Worm (Caenorhabditis elegans) whole organism, young adult: ENCODE measurements around the gene C06A12.3.

Experiments
- D2030.7 ChIP-seq: fragments of 200-800 bp; sonication (Bioruptor generic); IDR thresholded peaks from 2 replicates; pipeline ENCODE4 v1.3.6; 2022; ENCODE audit warnings: missing genetic modification reagents, missing genetic modification characterization, missing compliant biosample characterization
- F10E7.11 ChIP-seq: sonication (generic microtip); optimal IDR thresholded peaks from 2 replicates; lab custom pipeline; 2017; ENCODE audit warnings: mild to moderate bottlenecking, missing genetic modification characterization, moderate library complexity, missing compliant biosample characterization
- T26A5.8 ChIP-seq: sonication (generic microtip); optimal IDR thresholded peaks from 2 replicates; lab custom pipeline; 2016; ENCODE audit warnings: missing genetic modification characterization, missing compliant biosample characterization
- Y56A3A.18 ChIP-seq: fragments of 200-800 bp; sonication (Bioruptor generic); IDR thresholded peaks from 2 replicates; pipeline ENCODE4 v1.3.6; 2022; ENCODE audit warnings: missing genetic modification reagents, missing genetic modification characterization, missing compliant biosample characterization
- Y67H2A.10 ChIP-seq: fragments of 200-800 bp; sonication (Bioruptor generic); conservative IDR thresholded peaks from 2 replicates; pipeline ENCODE4 v1.3.6; 2022; ENCODE audit warnings: missing genetic modification reagents, missing genetic modification characterization, missing compliant biosample characterization
- Y79H2A.3 ChIP-seq: fragments of 200-800 bp; sonication (Bioruptor generic); conservative IDR thresholded peaks from 2 replicates; pipeline ENCODE4 v1.3.6; 2022; ENCODE audit warnings: missing genetic modification reagents, missing genetic modification characterization, missing compliant biosample characterization
- Y95B8A.8 ChIP-seq: fragments of 200-800 bp; sonication (Bioruptor generic); IDR thresholded peaks from 2 replicates; pipeline ENCODE4 v1.3.6; 2022; ENCODE audit warnings: missing genetic modification reagents, missing genetic modification characterization, missing compliant biosample characterization
- ZK185.1 ChIP-seq: sonication (generic microtip); optimal IDR thresholded peaks from 2 replicates; lab custom pipeline; 2016; ENCODE audit warnings: mild to moderate bottlenecking, missing genetic modification characterization, missing compliant biosample characterization; ENCODE audit not compliant: poor library complexity, severe bottlenecking
- ama-1 ChIP-seq, 3 experiments: fragments of 150-350 bp in 1 of 3; sonication (generic microtip) in 2 of 3; optimal IDR thresholded peaks; 2 replicates each; lab custom pipeline; 2014 to 2018; ENCODE audit warnings: missing biosample characterization in 2 of 3, missing genetic modification characterization in 2 of 3, missing genetic modification reagents in 2 of 3
- atf-7 ChIP-seq: sonication (generic microtip); optimal IDR thresholded peaks from 2 replicates; lab custom pipeline; 2017; ENCODE audit warnings: mild to moderate bottlenecking, missing genetic modification characterization, missing compliant biosample characterization
- attf-5 ChIP-seq: fragments of 200-800 bp; sonication (Bioruptor generic); optimal IDR thresholded peaks from 2 replicates; lab custom pipeline; 2018; ENCODE audit warnings: mild to moderate bottlenecking, missing genetic modification characterization, missing compliant biosample characterization
- bed-2 ChIP-seq: fragments of 200-800 bp; sonication (Bioruptor generic); IDR thresholded peaks from 2 replicates; pipeline ENCODE4 v1.3.6; 2022; ENCODE audit warnings: missing genetic modification reagents, missing genetic modification characterization, missing compliant biosample characterization
- ceh-91 ChIP-seq: fragments of 200-800 bp; sonication (Bioruptor generic); IDR thresholded peaks from 2 replicates; pipeline ENCODE4 v1.3.6; 2022; ENCODE audit warnings: missing genetic modification reagents, missing genetic modification characterization, missing compliant biosample characterization
- die-1 ChIP-seq: sonication (generic microtip); optimal IDR thresholded peaks from 2 replicates; lab custom pipeline; 2016; ENCODE audit warnings: missing genotype, mild to moderate bottlenecking, missing genetic modification characterization, missing compliant biosample characterization
- dox-1 ChIP-seq: fragments of 200-800 bp; sonication (Bioruptor generic); IDR thresholded peaks from 2 replicates; pipeline ENCODE4 v1.3.6; 2022; ENCODE audit warnings: missing genetic modification reagents, missing genetic modification characterization, missing compliant biosample characterization
- efl-1 ChIP-seq: fragments of 150-350 bp; optimal IDR thresholded peaks from 2 replicates; lab custom pipeline; 2014; ENCODE audit warnings: missing biosample characterization, missing genetic modification reagents, missing genetic modification characterization
- ets-4 ChIP-seq: fragments of 200-800 bp; sonication (Bioruptor generic); optimal IDR thresholded peaks from 2 replicates; lab custom pipeline; 2018; ENCODE audit warnings: mild to moderate bottlenecking, missing genetic modification characterization, missing compliant biosample characterization
- fkh-3 ChIP-seq: sonication (generic microtip); optimal IDR thresholded peaks from 2 replicates; lab custom pipeline; 2016; ENCODE audit warnings: mild to moderate bottlenecking, missing genetic modification characterization, missing compliant biosample characterization
- hlh-26 ChIP-seq: fragments of 200-800 bp; sonication (Bioruptor generic); conservative IDR thresholded peaks from 2 replicates; pipeline ENCODE4 v1.3.6; 2022; ENCODE audit warnings: missing genetic modification reagents, missing genetic modification characterization, missing compliant biosample characterization
- hmg-1.2 ChIP-seq: fragments of 200-800 bp; sonication (Bioruptor generic); IDR thresholded peaks from 2 replicates; pipeline ENCODE4 v1.3.6; 2022; ENCODE audit warnings: missing genetic modification reagents, missing genetic modification characterization, missing compliant biosample characterization
- hmg-20 ChIP-seq: fragments of 200-800 bp; sonication (Bioruptor generic); IDR thresholded peaks from 2 replicates; pipeline ENCODE4 v1.3.6; 2022; ENCODE audit warnings: missing genetic modification reagents, missing genetic modification characterization, missing compliant biosample characterization
- hsf-1 ChIP-seq: fragments of 200-800 bp; sonication (Bioruptor generic); IDR thresholded peaks from 2 replicates; pipeline ENCODE4 v1.3.6; 2022; ENCODE audit warnings: missing genetic modification reagents, missing genetic modification characterization, missing compliant biosample characterization
- lag-1 ChIP-seq: fragments of 200-800 bp; sonication (Bioruptor generic); IDR thresholded peaks from 2 replicates; pipeline ENCODE4 v1.3.6; 2022; ENCODE audit warnings: missing genetic modification reagents, missing genetic modification characterization, missing compliant biosample characterization
- let-607 ChIP-seq, 2 experiments: fragments of 200-800 bp in 1 of 2; sonication (Bioruptor generic) in 1 of 2; sonication (generic microtip) in 1 of 2; optimal IDR thresholded peaks; 2 replicates each; lab custom pipeline; 2016 to 2018; ENCODE audit warnings: mild to moderate bottlenecking in 2 of 2, missing compliant biosample characterization in 2 of 2, missing genetic modification characterization in 2 of 2, moderate library complexity in 2 of 2, missing genotype in 1 of 2
- lin-26 ChIP-seq: fragments of 200-800 bp; sonication (Bioruptor generic); IDR thresholded peaks from 2 replicates; pipeline ENCODE4 v1.3.6; 2022; ENCODE audit warnings: missing genetic modification reagents, missing genetic modification characterization, missing compliant biosample characterization
- lir-1 ChIP-seq: fragments of 200-800 bp; sonication (Bioruptor generic); conservative IDR thresholded peaks from 2 replicates; pipeline ENCODE4 v1.3.6; 2022; ENCODE audit warnings: missing genetic modification reagents, missing genetic modification characterization, missing compliant biosample characterization
- lsl-1 ChIP-seq: fragments of 200-800 bp; sonication (Bioruptor generic); optimal IDR thresholded peaks from 2 replicates; lab custom pipeline; 2018; ENCODE audit warnings: mild to moderate bottlenecking, missing genetic modification characterization, moderate library complexity, missing compliant biosample characterization
- lsy-27 ChIP-seq: sonication (generic microtip); optimal IDR thresholded peaks from 2 replicates; lab custom pipeline; 2017; ENCODE audit warnings: missing genetic modification characterization, mild to moderate bottlenecking, missing compliant biosample characterization, antibody characterized with exemption, missing genotype, borderline replicate concordance; ENCODE audit not compliant: insufficient read depth
- madf-3 ChIP-seq: fragments of 200-800 bp; sonication (Bioruptor generic); IDR thresholded peaks from 2 replicates; pipeline ENCODE4 v1.3.6; 2022; ENCODE audit warnings: missing genetic modification reagents, missing genetic modification characterization, missing compliant biosample characterization
- madf-8 ChIP-seq: fragments of 200-800 bp; sonication (Bioruptor generic); conservative IDR thresholded peaks from 2 replicates; pipeline ENCODE4 v1.3.6; 2022; ENCODE audit warnings: missing genetic modification reagents, missing genetic modification characterization, missing compliant biosample characterization
- nfya-2 ChIP-seq: fragments of 200-800 bp; sonication (Bioruptor generic); IDR thresholded peaks from 2 replicates; pipeline ENCODE4 v1.3.6; 2022; ENCODE audit warnings: missing genetic modification reagents, missing genetic modification characterization, missing compliant biosample characterization
- nhr-27 ChIP-seq: fragments of 200-800 bp; sonication (Bioruptor generic); optimal IDR thresholded peaks from 2 replicates; lab custom pipeline; 2018; ENCODE audit warnings: mild to moderate bottlenecking, missing genetic modification characterization, moderate library complexity, missing compliant biosample characterization
- nhr-80 ChIP-seq: sonication (generic microtip); optimal IDR thresholded peaks from 2 replicates; lab custom pipeline; 2016; ENCODE audit warnings: missing genetic modification characterization, missing compliant biosample characterization
- pbrm-1 ChIP-seq: fragments of 200-800 bp; sonication (Bioruptor generic); IDR thresholded peaks from 2 replicates; pipeline ENCODE4 v1.3.6; 2022; ENCODE audit warnings: missing genetic modification reagents, missing genetic modification characterization, missing compliant biosample characterization
- pha-4 ChIP-seq: fragments of 150-350 bp; sonication (generic microtip); optimal IDR thresholded peaks from 2 replicates; lab custom pipeline; 2014; ENCODE audit warnings: missing biosample characterization, missing genetic modification reagents, missing genetic modification characterization
- rec-8 ChIP-seq, 2 experiments: sonication (generic microtip); optimal IDR thresholded peaks; 2 replicates each; lab custom pipeline; 2016; ENCODE audit warnings: mild to moderate bottlenecking in 2 of 2, missing genetic modification characterization in 2 of 2, missing genetic modification reagents in 2 of 2, missing genotype in 2 of 2, missing biosample characterization in 1 of 2, missing compliant biosample characterization in 1 of 2, moderate library complexity in 1 of 2
- repo-1 ChIP-seq: sonication (generic microtip); optimal IDR thresholded peaks from 2 replicates; lab custom pipeline; 2017; ENCODE audit warnings: mild to moderate bottlenecking, missing genetic modification characterization, missing compliant biosample characterization
- snpc-1.1 ChIP-seq: sonication (generic microtip); optimal IDR thresholded peaks from 2 replicates; lab custom pipeline; 2017; ENCODE audit warnings: missing genetic modification characterization, mild to moderate bottlenecking, missing compliant biosample characterization, antibody characterized with exemption, moderate library complexity, missing genotype, missing genetic modification reagents; ENCODE audit not compliant: insufficient read depth
- sptf-2 ChIP-seq: fragments of 200-800 bp; sonication (Bioruptor generic); optimal IDR thresholded peaks from 2 replicates; lab custom pipeline; 2018; ENCODE audit warnings: mild to moderate bottlenecking, missing genetic modification characterization, missing compliant biosample characterization
- tbx-9 ChIP-seq: sonication (generic microtip); optimal IDR thresholded peaks from 2 replicates; lab custom pipeline; 2016; ENCODE audit warnings: borderline replicate concordance, missing genetic modification characterization, inconsistent platforms, missing compliant biosample characterization
- unc-130 ChIP-seq: sonication (generic microtip); optimal IDR thresholded peaks from 2 replicates; lab custom pipeline; 2016; ENCODE audit warnings: missing genetic modification reagents, missing genetic modification characterization, missing compliant biosample characterization
- zfh-2 ChIP-seq: fragments of 200-800 bp; sonication (Bioruptor generic); conservative IDR thresholded peaks from 2 replicates; pipeline ENCODE4 v1.3.6; 2022; ENCODE audit warnings: missing genetic modification reagents, missing genetic modification characterization, missing compliant biosample characterization
- ztf-18 ChIP-seq: sonication (generic microtip); optimal IDR thresholded peaks from 2 replicates; lab custom pipeline; 2016; ENCODE audit warnings: missing genotype, mild to moderate bottlenecking, missing genetic modification characterization, missing compliant biosample characterization
- ztf-26 ChIP-seq: sonication (generic microtip); optimal IDR thresholded peaks from 2 replicates; lab custom pipeline; 2017; ENCODE audit warnings: missing genetic modification characterization, missing compliant biosample characterization
- ztf-3 ChIP-seq: fragments of 200-800 bp; sonication (Bioruptor generic); optimal IDR thresholded peaks from 2 replicates; lab custom pipeline; 2018; ENCODE audit warnings: mild to moderate bottlenecking, missing genetic modification characterization, missing compliant biosample characterization
- ztf-6 ChIP-seq: fragments of 200-800 bp; sonication (Bioruptor generic); IDR thresholded peaks from 2 replicates; pipeline ENCODE4 v1.3.6; 2022; ENCODE audit warnings: missing genetic modification reagents, missing genetic modification characterization, missing compliant biosample characterization

C06A12.3 gene

ce11 chrIV:17461222-17461707, 33.7 kb downstream of the C06A12.3 start, which contains the start of gene rif-1.1 (continued):
- TF ChIP-seq tbx-9 (tag; lab: Kevin White, UChicago) = no peak
- TF ChIP-seq hmg-20 (GFP tag; lab: Robert Waterston, UW) = no peak
- TF ChIP-seq snpc-1.1 (tag; lab: Kevin White, UChicago) = no peak
- no peak for TF ChIP-seq ama-1 (optimal IDR thresholded peaks at IDR 0.05; lab: Kevin White, UChicago)
- no peak for TF ChIP-seq ama-1 (GFP tag; optimal IDR thresholded peaks at IDR 0.05; lab: Kevin White, UChicago)
- TF ChIP-seq let-607 (tag; optimal IDR thresholded peaks at IDR 0.05; lab: Kevin White, UChicago) = no peak
- TF ChIP-seq dox-1 (GFP tag; lab: Robert Waterston, UW) = peak; percentile 84
- TF ChIP-seq ztf-26 (tag; lab: Kevin White, UChicago) = no peak
- TF ChIP-seq Y79H2A.3 (GFP tag; lab: Robert Waterston, UW) = no peak
- TF ChIP-seq repo-1 (tag; lab: Kevin White, UChicago) = no peak
- TF ChIP-seq zfh-2 (GFP tag; lab: Robert Waterston, UW) = no peak
- no peak for TF ChIP-seq fkh-3 (tag; lab: Kevin White, UChicago)
- TF ChIP-seq efl-1 (GFP tag; lab: Kevin White, UChicago) = peak; percentile 96
- TF ChIP-seq pha-4 (tag; lab: Kevin White, UChicago) = no peak
- TF ChIP-seq lir-1 (GFP tag; lab: Robert Waterston, UW) = 0 out of 2 replicates have a peak, but pooled peaks have one; percentile 13
- peak; percentile 8 for TF ChIP-seq ZK185.1
- no peak for TF ChIP-seq lin-26 (GFP tag; lab: Robert Waterston, UW)
- TF ChIP-seq Y56A3A.18 (GFP tag; lab: Robert Waterston, UW) = no peak
- no peak for TF ChIP-seq sptf-2 (GFP tag; lab: Kevin White, UChicago)
- TF ChIP-seq F10E7.11 (tag; lab: Kevin White, UChicago) = no peak
- TF ChIP-seq nfya-2 = no peak
- no peak for TF ChIP-seq ztf-6 (GFP tag; lab: Robert Waterston, UW)
- no peak for TF ChIP-seq ets-4
- TF ChIP-seq madf-8 = peak; percentile 86
- peak; percentile 84 for TF ChIP-seq ceh-91 (GFP tag; lab: Robert Waterston, UW)
- no peak for TF ChIP-seq ztf-3 (GFP tag; lab: Kevin White, UChicago)
- TF ChIP-seq nhr-27 = no peak
- TF ChIP-seq madf-3 = peak; percentile 87
- peak; percentile 56 for TF ChIP-seq unc-130 (GFP tag; lab: Kevin White, UChicago)
- TF ChIP-seq die-1 (tag; lab: Kevin White, UChicago) = no peak
- no peak for TF ChIP-seq lag-1 (GFP tag; lab: Robert Waterston, UW)
- peak; percentile 53; the same call in 1 of the 2 replicates for TF ChIP-seq Y95B8A.8 (GFP tag; lab: Robert Waterston, UW)
- TF ChIP-seq nhr-80 (tag; lab: Kevin White, UChicago) = peak; percentile 1
- TF ChIP-seq bed-2 (GFP tag; lab: Robert Waterston, UW) = no peak
- TF ChIP-seq atf-7 = no peak
- TF ChIP-seq attf-5 (GFP tag; lab: Kevin White, UChicago) = no peak
- no peak for TF ChIP-seq hlh-26 (GFP tag; lab: Robert Waterston, UW)
- TF ChIP-seq T26A5.8 (tag; lab: Kevin White, UChicago) = no peak
- TF ChIP-seq lsy-27 (tag; lab: Kevin White, UChicago) = no peak
- TF ChIP-seq rec-8 (tag; optimal IDR thresholded peaks at IDR 0.05; lab: Kevin White, UChicago) = no peak
- no peak for TF ChIP-seq Y67H2A.10
- TF ChIP-seq lsl-1 (GFP tag; lab: Kevin White, UChicago) = peak; percentile 83
- TF ChIP-seq hmg-1.2 (GFP tag; lab: Robert Waterston, UW) = peak; percentile 45; the same call in 1 of the 2 replicates
- TF ChIP-seq ztf-18 (tag; lab: Kevin White, UChicago) = no peak
- peak; percentile 76 for TF ChIP-seq hsf-1 (GFP tag; lab: Robert Waterston, UW)
- TF ChIP-seq D2030.7 (GFP tag; lab: Robert Waterston, UW) = peak; percentile 96
- TF ChIP-seq pbrm-1 (GFP tag; lab: Robert Waterston, UW) = peak; percentile 75
